Fruit fly (Drosophila melanogaster): Measurements from ENCODE around the gene CG34250.
A peak's percentile ranks its signal among the peaks of the same experiment; 100 is the strongest.

CG34250 gene

dm6 chr3L:17465804-17466203, 10.2 kb upstream of the CG34250 start, which contains the start of gene QIL1 (continued):
- TF ChIP-seq D19B (GFP tag; optimal IDR thresholded peaks at IDR 0.05) (no peak), her (GFP tag; optimal IDR thresholded peaks at IDR 0.05) (no peak), Hmr (GFP tag; optimal IDR thresholded peaks at IDR 0.05) (peak; percentile 43), CG8924 (tag; optimal IDR thresholded peaks at IDR 0.05) (peak; percentile 28), CG11696 (GFP tag; IDR thresholded peaks at IDR 0.05) (no peak), CG8290 (GFP tag; optimal IDR thresholded peaks at IDR 0.05) (peak; percentile 44), CG8290 (tag; optimal IDR thresholded peaks at IDR 0.05) (peak in 1 of 2 experiments; percentile 33), CG14050 (GFP tag; IDR thresholded peaks at IDR 0.05) (no peak), sc (optimal IDR thresholded peaks at IDR 0.05) (no peak), sc (GFP tag; optimal IDR thresholded peaks at IDR 0.05) (no peak), luna (GFP tag; optimal IDR thresholded peaks at IDR 0.05) (no peak), CG12769 (tag; optimal IDR thresholded peaks at IDR 0.05) (peak; percentile 9), Opbp (GFP tag; IDR thresholded peaks at IDR 0.05; ENCODE audit: partially characterized antibody) (peak; percentile 22; the same call in 1 of the 3 replicates), Xrp1 (GFP tag; IDR thresholded peaks at IDR 0.05) (no peak), grn (GFP tag; optimal IDR thresholded peaks at IDR 0.05) (no peak), esg (GFP tag; conservative IDR thresholded peaks at IDR 0.05) (no peak), ken (GFP tag; IDR thresholded peaks at IDR 0.05) (no peak), YL-1 (GFP tag; optimal IDR thresholded peaks at IDR 0.05) (peak; percentile 71), twi (tag; optimal IDR thresholded peaks at IDR 0.05) (no peak), MBD-R2 (GFP tag; IDR thresholded peaks at IDR 0.05) (peak; percentile 61), CG34224 (GFP tag; IDR thresholded peaks at IDR 0.05; ENCODE audit: partially characterized antibody) (no peak), lov (optimal IDR thresholded peaks at IDR 0.05) (no peak), lov (GFP tag; IDR thresholded peaks at IDR 0.05) (no peak), CG18011 (GFP tag; optimal IDR thresholded peaks at IDR 0.05) (no peak), dpn (GFP tag; optimal IDR thresholded peaks at IDR 0.05) (no peak), lbe (GFP tag; optimal IDR thresholded peaks at IDR 0.05) (no peak), Dek (tag; optimal IDR thresholded peaks at IDR 0.05) (peak; percentile 46), CG4328 (GFP tag; optimal IDR thresholded peaks at IDR 0.05) (no peak), Lhr (GFP tag; optimal IDR thresholded peaks at IDR 0.05) (peak; percentile 83), exex (tag; optimal IDR thresholded peaks at IDR 0.05) (no peak), tap (tag; optimal IDR thresholded peaks at IDR 0.05) (no peak), phol (tag; optimal IDR thresholded peaks at IDR 0.05) (peak; percentile 49)

dm6 chr3L:17470110-17470509, 5.9 kb upstream of the CG34250 start, which contains the start of gene SecCl:
Gene SecCl, plus strand, starts transcription at chr3L:17470127.
- TF ChIP-seq Med (GFP tag) (peak; percentile 62), Atf3 (GFP tag; optimal IDR thresholded peaks at IDR 0.05) (no peak), yki (optimal IDR thresholded peaks at IDR 0.05) (no peak), mirr (GFP tag; optimal IDR thresholded peaks at IDR 0.05) (peak; percentile 36), lov (optimal IDR thresholded peaks at IDR 0.05) (no peak), lov (GFP tag; IDR thresholded peaks at IDR 0.05) (0 out of 3 replicates have a peak, but pooled peaks have one; percentile 20), Hsf (GFP tag; optimal IDR thresholded peaks at IDR 0.05) (no peak), exex (tag; optimal IDR thresholded peaks at IDR 0.05) (peak; percentile 31), CG6791 (GFP tag; IDR thresholded peaks at IDR 0.05; ENCODE audit: partially characterized antibody) (peak; percentile 98), CG6272 (GFP tag; IDR thresholded peaks at IDR 0.05) (no peak), C15 (GFP tag; IDR thresholded peaks at IDR 0.05) (0 out of 3 replicates have a peak, but pooled peaks have one; percentile 4), Adf1 (GFP tag; IDR thresholded peaks at IDR 0.05) (peak; percentile 97), sug (tag; optimal IDR thresholded peaks at IDR 0.05) (peak; percentile 44), grn (GFP tag; optimal IDR thresholded peaks at IDR 0.05) (peak; percentile 54), gem (tag; optimal IDR thresholded peaks at IDR 0.05) (no peak), bowl (GFP tag; IDR thresholded peaks at IDR 0.05) (0 out of 2 replicates have a peak, but pooled peaks have one; percentile 5), CG18764 (GFP tag; optimal IDR thresholded peaks at IDR 0.05) (no peak), GATAe (GFP tag; conservative IDR thresholded peaks at IDR 0.05) (peak; percentile 53), CG43689 (GFP tag; IDR thresholded peaks at IDR 0.05) (no peak), CG5180 (GFP tag; optimal IDR thresholded peaks at IDR 0.05) (peak; percentile 87), CTCF (GFP tag; optimal IDR thresholded peaks at IDR 0.05) (peak; percentile 88), aop (GFP tag; IDR thresholded peaks at IDR 0.05) (0 out of 2 replicates have a peak, but pooled peaks have one; percentile 11), Rfx (GFP tag; IDR thresholded peaks at IDR 0.05) (0 out of 2 replicates have a peak, but pooled peaks have one; percentile 14), CG8290 (GFP tag; optimal IDR thresholded peaks at IDR 0.05) (peak; percentile 100), CG8290 (tag; optimal IDR thresholded peaks at IDR 0.05) (peak; percentile 63 to 95), Scr (GFP tag; IDR thresholded peaks at IDR 0.05; ENCODE audit: partially characterized antibody) (no peak), z (GFP tag; IDR thresholded peaks at IDR 0.05) (peak; percentile 63; the same call in 1 of the 3 replicates)
